In the genomic region with DNA sequence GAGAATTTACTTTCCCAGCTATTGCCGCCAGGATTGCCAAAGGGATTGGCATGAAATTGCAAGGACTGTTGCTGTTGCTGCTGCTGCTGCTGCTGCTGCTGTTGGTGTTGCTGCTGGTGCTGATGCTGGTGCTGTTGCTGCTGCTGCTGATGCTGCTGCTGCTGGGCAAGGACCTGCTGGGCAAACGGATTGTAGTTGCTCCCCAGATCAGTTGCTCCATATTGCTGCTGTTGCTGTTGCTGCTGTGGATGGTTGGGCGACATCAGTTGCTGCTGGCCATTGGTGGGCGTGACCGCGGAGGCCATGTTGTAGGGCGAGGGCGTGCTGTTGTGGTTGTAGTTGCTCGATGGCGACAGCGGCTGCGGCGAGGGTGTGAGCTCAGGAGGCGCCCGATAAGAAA, we compare ENCODE assay signal across 2 fruit fly cellular contexts.
TF ChIP-seq lines count a peak whose summit lies in the region.

No protein-coding gene starts in this region.

- TF ChIP-seq CTCF in whole organism, embryonic (GFP tag; optimal IDR thresholded peaks at IDR 0.05; lab: Kevin White, UChicago) = no peak

TF ChIP-seq in whole organism, embryonic, 481 proteins besides CTCF, POLR2A, EP300 and RAD21:
- no peak for TF ChIP-seq HmgZ (tag; optimal IDR thresholded peaks at IDR 0.05; lab: Kevin White, UChicago)
- TF ChIP-seq Tbp (GFP tag; optimal IDR thresholded peaks at IDR 0.05; lab: Kevin White, UChicago) = no peak
- TF ChIP-seq fd3F (GFP tag; optimal IDR thresholded peaks at IDR 0.05; lab: Kevin White, UChicago) = no peak
- TF ChIP-seq zfh1 (GFP tag; IDR thresholded peaks at IDR 0.05; lab: Robert Waterston, UW) = no peak
- TF ChIP-seq CG12744 (GFP tag; optimal IDR thresholded peaks at IDR 0.05; lab: Kevin White, UChicago) = no peak
- no peak for TF ChIP-seq Taf1 (GFP tag; IDR thresholded peaks at IDR 0.05; lab: Robert Waterston, UW)
- no peak for TF ChIP-seq CG33557 (GFP tag; optimal IDR thresholded peaks at IDR 0.05; lab: Kevin White, UChicago)
- TF ChIP-seq zen2 (GFP tag; IDR thresholded peaks at IDR 0.05; lab: Robert Waterston, UW; ENCODE audit: partially characterized antibody) = no peak
- TF ChIP-seq Gug (GFP tag; IDR thresholded peaks at IDR 0.05; lab: Robert Waterston, UW) = no peak
- no peak for TF ChIP-seq nerfin-1 (tag; optimal IDR thresholded peaks at IDR 0.05; lab: Kevin White, UChicago)
- TF ChIP-seq Dfd (GFP tag; optimal IDR thresholded peaks at IDR 0.05; lab: Kevin White, UChicago) = peak in 1 of 2 experiments; percentile 85
- peak; percentile 45 for TF ChIP-seq Ets65A (GFP tag; lab: Kevin White, UChicago)
- no peak for TF ChIP-seq CG9797 (GFP tag; optimal IDR thresholded peaks at IDR 0.05; lab: Kevin White, UChicago)
- TF ChIP-seq CG31388 (GFP tag; optimal IDR thresholded peaks at IDR 0.05; lab: Kevin White, UChicago) = no peak
- no peak for TF ChIP-seq CG10274 (GFP tag; optimal IDR thresholded peaks at IDR 0.05; lab: Kevin White, UChicago)
- TF ChIP-seq fd64A (GFP tag; optimal IDR thresholded peaks at IDR 0.05; lab: Kevin White, UChicago) = no peak
- no peak for TF ChIP-seq dpn (GFP tag; optimal IDR thresholded peaks at IDR 0.05; lab: Kevin White, UChicago)
TF ChIP-seq in whole organism, embryonic: peak in this region for 2.

TF ChIP-seq in whole organism, wandering third instar larva, 38 proteins besides CTCF, POLR2A, EP300 and RAD21:
- TF ChIP-seq Myc (optimal IDR thresholded peaks at IDR 0.05; lab: Kevin White, UChicago) = no peak
- TF ChIP-seq Dfd (GFP tag; optimal IDR thresholded peaks at IDR 0.05; lab: Kevin White, UChicago) = peak; percentile 95
